In genomic region chr3R:15993139-15993804, dm6 we compare ENCODE assay signal across 5 fruit fly cellular contexts.
TF ChIP-seq lines count a peak whose summit lies in the region.

No protein-coding gene starts in this region.

- no peak for TF ChIP-seq CTCF in whole organism, embryonic (GFP tag; optimal IDR thresholded peaks at IDR 0.05; lab: Kevin White, UChicago)

TF ChIP-seq in whole organism, adult, 20 proteins besides CTCF, POLR2A, EP300 and RAD21:
- TF ChIP-seq kay (GFP tag; lab: Kevin White, UChicago; ENCODE audit: borderline replicate concordance), result peak; percentile 82
- TF ChIP-seq Hr96 (GFP tag; optimal IDR thresholded peaks at IDR 0.05; lab: Kevin White, UChicago), result no peak
- TF ChIP-seq cic (GFP tag; optimal IDR thresholded peaks at IDR 0.05; lab: Kevin White, UChicago), result peak; percentile 83
- no peak for TF ChIP-seq CG7045 (GFP tag; optimal IDR thresholded peaks at IDR 0.05; lab: Kevin White, UChicago)
- TF ChIP-seq Mnt (GFP tag; optimal IDR thresholded peaks at IDR 0.05; lab: Kevin White, UChicago), result peak; percentile 53
- no peak for TF ChIP-seq CG1620 (GFP tag; optimal IDR thresholded peaks at IDR 0.05; lab: Kevin White, UChicago)
- TF ChIP-seq pad (GFP tag; optimal IDR thresholded peaks at IDR 0.05; lab: Kevin White, UChicago), result peak; percentile 16
- TF ChIP-seq CG5204 (GFP tag; optimal IDR thresholded peaks at IDR 0.05; lab: Kevin White, UChicago), result no peak
- peak; percentile 62 for TF ChIP-seq Clk (GFP tag; optimal IDR thresholded peaks at IDR 0.05; lab: Kevin White, UChicago)
- TF ChIP-seq ovo (GFP tag; optimal IDR thresholded peaks at IDR 0.05; lab: Kevin White, UChicago), result no peak
- peak; percentile 46 for TF ChIP-seq tj (GFP tag; optimal IDR thresholded peaks at IDR 0.05; lab: Kevin White, UChicago)
- TF ChIP-seq Crg-1 (GFP tag; optimal IDR thresholded peaks at IDR 0.05; lab: Kevin White, UChicago), result no peak
- peak; percentile 46 for TF ChIP-seq CG12768 (GFP tag; optimal IDR thresholded peaks at IDR 0.05; lab: Kevin White, UChicago)
- TF ChIP-seq bab1 (GFP tag; optimal IDR thresholded peaks at IDR 0.05; lab: Kevin White, UChicago), result peak; percentile 74
- TF ChIP-seq CG7101 (tag; optimal IDR thresholded peaks at IDR 0.05; lab: Kevin White, UChicago), result peak; percentile 37
- no peak for TF ChIP-seq CG14711 (tag; optimal IDR thresholded peaks at IDR 0.05; lab: Kevin White, UChicago)
- TF ChIP-seq toe (GFP tag; optimal IDR thresholded peaks at IDR 0.05; lab: Kevin White, UChicago), result peak; percentile 64
TF ChIP-seq in whole organism, adult: peak in this region for 10.

TF ChIP-seq in whole organism, embryonic, 481 proteins besides CTCF, POLR2A, EP300 and RAD21 (continues in another document):
- TF ChIP-seq Atf-2 (GFP tag; optimal IDR thresholded peaks at IDR 0.05; lab: Kevin White, UChicago) (no peak), tna (GFP tag; IDR thresholded peaks at IDR 0.05; lab: Robert Waterston, UW; ENCODE audit: partially characterized antibody) (no peak; the same call in 1 of the 2 replicates), CG3838 (GFP tag; optimal IDR thresholded peaks at IDR 0.05; lab: Kevin White, UChicago) (no peak), Optix (GFP tag; IDR thresholded peaks at IDR 0.05; lab: Robert Waterston, UW) (no peak), phol (tag; optimal IDR thresholded peaks at IDR 0.05; lab: Kevin White, UChicago) (no peak), Hr3 (GFP tag; optimal IDR thresholded peaks at IDR 0.05; lab: Kevin White, UChicago) (no peak), CG15479 (GFP tag; optimal IDR thresholded peaks at IDR 0.05; lab: Kevin White, UChicago) (peak; percentile 49), CG2199 (GFP tag; IDR thresholded peaks at IDR 0.05; lab: Robert Waterston, UW) (peak; percentile 78; the same call in 2 of the 3 replicates), toy (GFP tag; IDR thresholded peaks at IDR 0.05; lab: Robert Waterston, UW) (no peak), lab (GFP tag; optimal IDR thresholded peaks at IDR 0.05; lab: Kevin White, UChicago) (peak; percentile 32), CG5245 (GFP tag; optimal IDR thresholded peaks at IDR 0.05; lab: Kevin White, UChicago) (no peak), Max (GFP tag; optimal IDR thresholded peaks at IDR 0.05; lab: Kevin White, UChicago) (no peak), CG3163 (GFP tag; optimal IDR thresholded peaks at IDR 0.05; lab: Kevin White, UChicago) (peak; percentile 98), CG13624 (GFP tag; optimal IDR thresholded peaks at IDR 0.05; lab: Kevin White, UChicago) (no peak), gem (tag; optimal IDR thresholded peaks at IDR 0.05; lab: Kevin White, UChicago) (peak; percentile 57), ac (GFP tag; optimal IDR thresholded peaks at IDR 0.05; lab: Kevin White, UChicago) (no peak), Usf (GFP tag; optimal IDR thresholded peaks at IDR 0.05; lab: Kevin White, UChicago) (no peak), gfzf (GFP tag; optimal IDR thresholded peaks at IDR 0.05; lab: Kevin White, UChicago) (no peak), Rfx (GFP tag; IDR thresholded peaks at IDR 0.05; lab: Robert Waterston, UW) (peak; percentile 44)

TF ChIP-seq in whole organism, prepupa, 60 proteins besides CTCF, POLR2A, EP300 and RAD21 (continues in another document):
- peak; percentile 71 for TF ChIP-seq eg (GFP tag; IDR thresholded peaks at IDR 0.05; lab: Robert Waterston, UW)
- TF ChIP-seq Eip75B (GFP tag; optimal IDR thresholded peaks at IDR 0.05; lab: Kevin White, UChicago), result no peak
- peak; percentile 60 for TF ChIP-seq CG15336 (GFP tag; IDR thresholded peaks at IDR 0.05; lab: Robert Waterston, UW)
- peak; percentile 6 for TF ChIP-seq CG34406 (GFP tag; optimal IDR thresholded peaks at IDR 0.05; lab: Kevin White, UChicago)
- TF ChIP-seq svp (GFP tag; lab: Kevin White, UChicago), result peak; percentile 72
- TF ChIP-seq CG8119 (GFP tag; IDR thresholded peaks at IDR 0.05; lab: Robert Waterston, UW), result peak; percentile 52; the same call in 1 of the 3 replicates
- TF ChIP-seq fd85E (GFP tag; optimal IDR thresholded peaks at IDR 0.05; lab: Kevin White, UChicago), result no peak
- TF ChIP-seq CG6163 (GFP tag; IDR thresholded peaks at IDR 0.05; lab: Robert Waterston, UW), result peak; percentile 66; the same call in 2 of the 3 replicates
- peak; percentile 72 for TF ChIP-seq Eip78C (GFP tag; lab: Kevin White, UChicago)
- peak; percentile 50 for TF ChIP-seq fkh (GFP tag; optimal IDR thresholded peaks at IDR 0.05; lab: Kevin White, UChicago)
- peak; percentile 41 for TF ChIP-seq CG3919 (GFP tag; optimal IDR thresholded peaks at IDR 0.05; lab: Kevin White, UChicago)
- peak; percentile 6 for TF ChIP-seq CG1621 (tag; optimal IDR thresholded peaks at IDR 0.05; lab: Kevin White, UChicago)
- TF ChIP-seq Lpt (GFP tag; optimal IDR thresholded peaks at IDR 0.05; lab: Kevin White, UChicago), result peak; percentile 27
- TF ChIP-seq spab (GFP tag; optimal IDR thresholded peaks at IDR 0.05; lab: Kevin White, UChicago), result no peak
- TF ChIP-seq dsx (GFP tag; optimal IDR thresholded peaks at IDR 0.05; lab: Kevin White, UChicago; ENCODE audit: poor library complexity, severe bottlenecking), result peak; percentile 29
- peak; percentile 4 for TF ChIP-seq CG8632 (GFP tag; optimal IDR thresholded peaks at IDR 0.05; lab: Kevin White, UChicago)
- TF ChIP-seq Ets96B (tag; optimal IDR thresholded peaks at IDR 0.05; lab: Kevin White, UChicago), result peak; percentile 29
- peak; percentile 3 for TF ChIP-seq CG3032 (tag; optimal IDR thresholded peaks at IDR 0.05; lab: Kevin White, UChicago)
- no peak for TF ChIP-seq Hr38 (GFP tag; optimal IDR thresholded peaks at IDR 0.05; lab: Kevin White, UChicago)
- TF ChIP-seq Sox14 (GFP tag; optimal IDR thresholded peaks at IDR 0.05; lab: Kevin White, UChicago), result peak; percentile 36

TF ChIP-seq in whole organism, pupa, 21 proteins besides CTCF, POLR2A, EP300 and RAD21:
- TF ChIP-seq CG12605 (GFP tag; IDR thresholded peaks at IDR 0.05; lab: Robert Waterston, UW), result peak; percentile 66
- TF ChIP-seq CG13204 (GFP tag; optimal IDR thresholded peaks at IDR 0.05; lab: Kevin White, UChicago), result peak; percentile 83
- no peak for TF ChIP-seq CG9948 (tag; optimal IDR thresholded peaks at IDR 0.05; lab: Kevin White, UChicago)
- no peak for TF ChIP-seq Pif1B (GFP tag; optimal IDR thresholded peaks at IDR 0.05; lab: Kevin White, UChicago)
- peak; percentile 41 for TF ChIP-seq EcR (GFP tag; optimal IDR thresholded peaks at IDR 0.05; lab: Kevin White, UChicago)
- TF ChIP-seq CG8159 (tag; optimal IDR thresholded peaks at IDR 0.05; lab: Kevin White, UChicago), result peak; percentile 26
- TF ChIP-seq gl (tag; optimal IDR thresholded peaks at IDR 0.05; lab: Kevin White, UChicago), result peak; percentile 53
- no peak for TF ChIP-seq CG14655 (GFP tag; optimal IDR thresholded peaks at IDR 0.05; lab: Kevin White, UChicago)
- TF ChIP-seq CG15710 (tag; optimal IDR thresholded peaks at IDR 0.05; lab: Kevin White, UChicago), result peak; percentile 27
- peak; percentile 76 for TF ChIP-seq D1 (tag; optimal IDR thresholded peaks at IDR 0.05; lab: Kevin White, UChicago)
- TF ChIP-seq Ets98B (GFP tag; IDR thresholded peaks at IDR 0.05; lab: Robert Waterston, UW), result peak; percentile 66; the same call in 1 of the 2 replicates
- no peak for TF ChIP-seq CG34367 (tag; optimal IDR thresholded peaks at IDR 0.05; lab: Kevin White, UChicago)
- TF ChIP-seq fd96Ca (GFP tag; IDR thresholded peaks at IDR 0.05; lab: Robert Waterston, UW), result peak; percentile 69; the same call in 2 of the 3 replicates
- TF ChIP-seq CG4496 (GFP tag; IDR thresholded peaks at IDR 0.05; lab: Robert Waterston, UW), result peak; percentile 82
- no peak for TF ChIP-seq Pif1A (GFP tag; optimal IDR thresholded peaks at IDR 0.05; lab: Kevin White, UChicago)
- TF ChIP-seq CG32121 (GFP tag; IDR thresholded peaks at IDR 0.05; lab: Robert Waterston, UW), result peak; percentile 69
TF ChIP-seq in whole organism, pupa: peak in this region for 11.

TF ChIP-seq in whole organism, wandering third instar larva, 38 proteins besides CTCF, POLR2A, EP300 and RAD21:
- TF ChIP-seq GATAd (GFP tag; optimal IDR thresholded peaks at IDR 0.05; lab: Kevin White, UChicago) (no peak), Dif (GFP tag; optimal IDR thresholded peaks at IDR 0.05; lab: Kevin White, UChicago; ENCODE audit: partially characterized antibody) (peak; percentile 88), h (GFP tag; optimal IDR thresholded peaks at IDR 0.05; lab: Kevin White, UChicago) (peak; percentile 5), Rel (GFP tag; optimal IDR thresholded peaks at IDR 0.05; lab: Kevin White, UChicago) (no peak), Rel (tag; optimal IDR thresholded peaks at IDR 0.05; lab: Kevin White, UChicago) (peak; percentile 55), dl (GFP tag; optimal IDR thresholded peaks at IDR 0.05; lab: Kevin White, UChicago; ENCODE audit: insufficient read depth in 1 of 2, partially characterized antibody in 2 of 2) (peak; percentile 63 to 72), psq (GFP tag; optimal IDR thresholded peaks at IDR 0.05; lab: Kevin White, UChicago) (peak; percentile 49), foxo (GFP tag; optimal IDR thresholded peaks at IDR 0.05; lab: Kevin White, UChicago) (peak in 1 of 2 experiments; percentile 14), Abd-B (GFP tag; optimal IDR thresholded peaks at IDR 0.05; lab: Kevin White, UChicago) (no peak), Hr83 (GFP tag; optimal IDR thresholded peaks at IDR 0.05; lab: Kevin White, UChicago; ENCODE audit: poor library complexity, severe bottlenecking) (peak; percentile 78), HLH106 (tag; optimal IDR thresholded peaks at IDR 0.05; lab: Kevin White, UChicago) (no peak), usp (GFP tag; optimal IDR thresholded peaks at IDR 0.05; lab: Kevin White, UChicago) (no peak)
